In genomic region chrII:7945168-7945567, ce11 we compare ENCODE assay signal across 2 worm cellular contexts.
TF ChIP-seq lines count a peak whose summit lies in the region.

Gene dbt-1 (minus strand): TSS chrII:7945206.

TF ChIP-seq in whole organism, L2 larva, 48 proteins besides CTCF, POLR2A, EP300 and RAD21 (continued from another document):
- no peak for TF ChIP-seq nhr-12 (tag; optimal IDR thresholded peaks at IDR 0.05; lab: Kevin White, UChicago)
- TF ChIP-seq nhr-25 (tag; optimal IDR thresholded peaks at IDR 0.05; lab: Kevin White, UChicago): peak; percentile 81
- TF ChIP-seq unc-39 (tag; optimal IDR thresholded peaks at IDR 0.05; lab: Kevin White, UChicago): no peak
- TF ChIP-seq nhr-237 (tag; optimal IDR thresholded peaks at IDR 0.05; lab: Kevin White, UChicago): peak; percentile 73
- peak; percentile 86 for TF ChIP-seq C34F6.9 (tag; optimal IDR thresholded peaks at IDR 0.05; lab: Kevin White, UChicago)
- peak; percentile 3 to 35 for TF ChIP-seq mdl-1 (tag; optimal IDR thresholded peaks at IDR 0.05; lab: Kevin White, UChicago)
- TF ChIP-seq elt-3 (tag; optimal IDR thresholded peaks at IDR 0.05; lab: Kevin White, UChicago): no peak
- TF ChIP-seq lsy-2 (tag; optimal IDR thresholded peaks at IDR 0.05; lab: Kevin White, UChicago): peak; percentile 87 to 94
- no peak for TF ChIP-seq lin-39 (tag; optimal IDR thresholded peaks at IDR 0.05; lab: Kevin White, UChicago)
- TF ChIP-seq lin-11 (tag; optimal IDR thresholded peaks at IDR 0.05; lab: Kevin White, UChicago): peak; percentile 76
- peak; percentile 21 for TF ChIP-seq snpc-4 (tag; optimal IDR thresholded peaks at IDR 0.05; lab: Kevin White, UChicago)
- peak; percentile 64 for TF ChIP-seq ztf-4 (tag; optimal IDR thresholded peaks at IDR 0.05; lab: Kevin White, UChicago)
- peak; percentile 84 for TF ChIP-seq nhr-129 (tag; optimal IDR thresholded peaks at IDR 0.05; lab: Kevin White, UChicago)
- peak; percentile 84 for TF ChIP-seq unc-55 (GFP tag; optimal IDR thresholded peaks at IDR 0.05; lab: Kevin White, UChicago)
- TF ChIP-seq F13H6.1 (tag; optimal IDR thresholded peaks at IDR 0.05; lab: Kevin White, UChicago): peak; percentile 76
- TF ChIP-seq zag-1 (tag; optimal IDR thresholded peaks at IDR 0.05; lab: Kevin White, UChicago): no peak
- TF ChIP-seq alr-1 (tag; optimal IDR thresholded peaks at IDR 0.05; lab: Kevin White, UChicago): no peak
- no peak for TF ChIP-seq skn-1 (tag; optimal IDR thresholded peaks at IDR 0.05; lab: Kevin White, UChicago)
- TF ChIP-seq elt-1 (tag; optimal IDR thresholded peaks at IDR 0.05; lab: Kevin White, UChicago): no peak
- peak; percentile 12 for TF ChIP-seq ceh-82 (tag; optimal IDR thresholded peaks at IDR 0.05; lab: Kevin White, UChicago)
- TF ChIP-seq gmeb-1 (tag; optimal IDR thresholded peaks at IDR 0.05; lab: Kevin White, UChicago): peak; percentile 99
TF ChIP-seq in whole organism, L2 larva: peak in this region for 27.

TF ChIP-seq in whole organism, L4 larva, 104 proteins besides CTCF, POLR2A, EP300 and RAD21 (continued from another document):
- TF ChIP-seq mdl-1 (tag; optimal IDR thresholded peaks at IDR 0.05; lab: Kevin White, UChicago) (peak in 1 of 2 experiments; percentile 50), Y105C5A.15 (GFP tag; IDR thresholded peaks at IDR 0.05; lab: Robert Waterston, UW) (no peak), madf-9 (GFP tag; conservative IDR thresholded peaks at IDR 0.05; lab: Robert Waterston, UW) (no peak), hmg-1.1 (GFP tag; IDR thresholded peaks at IDR 0.05; lab: Robert Waterston, UW) (peak; percentile 73), aha-1 (tag; lab: Kevin White, UChicago) (peak; percentile 89), zfp-2 (tag; optimal IDR thresholded peaks at IDR 0.05; lab: Kevin White, UChicago) (no peak), nhr-28 (tag; optimal IDR thresholded peaks at IDR 0.05; lab: Kevin White, UChicago) (peak; percentile 35), daf-16 (GFP tag; optimal IDR thresholded peaks at IDR 0.05; lab: Kevin White, UChicago) (peak in 1 of 2 experiments; percentile 13), daf-16 (tag; optimal IDR thresholded peaks at IDR 0.05; lab: Kevin White, UChicago) (peak; percentile 36), F10B5.3 (tag; optimal IDR thresholded peaks at IDR 0.05; lab: Kevin White, UChicago) (peak; percentile 76), ces-1 (GFP tag; optimal IDR thresholded peaks at IDR 0.05; lab: Kevin White, UChicago) (no peak), zag-1 (tag; optimal IDR thresholded peaks at IDR 0.05; lab: Kevin White, UChicago) (no peak), aly-2 (tag; optimal IDR thresholded peaks at IDR 0.05; lab: Kevin White, UChicago) (no peak), R02D3.7 (tag; optimal IDR thresholded peaks at IDR 0.05; lab: Kevin White, UChicago) (no peak), lin-29 (GFP tag; IDR thresholded peaks at IDR 0.05; lab: Robert Waterston, UW) (no peak), F44E2.7 (GFP tag; IDR thresholded peaks at IDR 0.05; lab: Robert Waterston, UW) (no peak), snpc-4 (tag; optimal IDR thresholded peaks at IDR 0.05; lab: Kevin White, UChicago) (no peak), T20F7.1 (GFP tag; optimal IDR thresholded peaks at IDR 0.05; lab: Kevin White, UChicago) (peak; percentile 58), hlh-11 (tag; optimal IDR thresholded peaks at IDR 0.05; lab: Kevin White, UChicago) (no peak), nhr-25 (tag; optimal IDR thresholded peaks at IDR 0.05; lab: Kevin White, UChicago; ENCODE audit: borderline replicate concordance, insufficient read depth) (peak; percentile 59), mep-1 (tag; optimal IDR thresholded peaks at IDR 0.05; lab: Kevin White, UChicago) (peak; percentile 76), lin-13 (GFP tag; optimal IDR thresholded peaks at IDR 0.05; lab: Kevin White, UChicago) (peak; percentile 48), lin-1 (GFP tag; IDR thresholded peaks at IDR 0.05; lab: Robert Waterston, UW) (no peak), nhr-237 (tag; optimal IDR thresholded peaks at IDR 0.05; lab: Kevin White, UChicago) (no peak), nhr-48 (tag; optimal IDR thresholded peaks at IDR 0.05; lab: Kevin White, UChicago) (peak; percentile 62), ceh-82 (tag; optimal IDR thresholded peaks at IDR 0.05; lab: Kevin White, UChicago) (no peak), dpl-1 (GFP tag; optimal IDR thresholded peaks at IDR 0.05; lab: Kevin White, UChicago) (peak; percentile 98), nhr-6 (tag; optimal IDR thresholded peaks at IDR 0.05; lab: Kevin White, UChicago) (peak; percentile 52), unc-39 (tag; optimal IDR thresholded peaks at IDR 0.05; lab: Kevin White, UChicago) (no peak), spr-3 (GFP tag; optimal IDR thresholded peaks at IDR 0.05; lab: Kevin White, UChicago) (peak; percentile 28), egl-27 (tag; optimal IDR thresholded peaks at IDR 0.05; lab: Kevin White, UChicago) (no peak), vab-7 (GFP tag; IDR thresholded peaks at IDR 0.05; lab: Robert Waterston, UW) (no peak), fos-1 (tag; optimal IDR thresholded peaks at IDR 0.05; lab: Kevin White, UChicago) (no peak), snpc-1.2 (GFP tag; IDR thresholded peaks at IDR 0.05; lab: Robert Waterston, UW) (no peak), sdz-12 (GFP tag; optimal IDR thresholded peaks at IDR 0.05; lab: Kevin White, UChicago) (no peak), daf-8 (GFP tag; IDR thresholded peaks at IDR 0.05; lab: Robert Waterston, UW) (no peak), Y75B8A.6 (GFP tag; IDR thresholded peaks at IDR 0.05; lab: Robert Waterston, UW) (no peak), ceh-20 (GFP tag; IDR thresholded peaks at IDR 0.05; lab: Robert Waterston, UW) (no peak), dve-1 (tag; optimal IDR thresholded peaks at IDR 0.05; lab: Kevin White, UChicago; ENCODE audit: insufficient read depth) (peak; percentile 77), lin-15B (tag; optimal IDR thresholded peaks at IDR 0.05; lab: Kevin White, UChicago) (no peak), set-16 (GFP tag; IDR thresholded peaks at IDR 0.05; lab: Robert Waterston, UW) (no peak), lin-38 (GFP tag; IDR thresholded peaks at IDR 0.05; lab: Robert Waterston, UW) (peak; percentile 79), ztf-7 (tag; optimal IDR thresholded peaks at IDR 0.05; lab: Kevin White, UChicago) (peak; percentile 49), zip-2 (tag; optimal IDR thresholded peaks at IDR 0.05; lab: Kevin White, UChicago) (peak; percentile 70), mxl-3 (GFP tag; optimal IDR thresholded peaks at IDR 0.05; lab: Kevin White, UChicago) (no peak), daf-12 (tag; optimal IDR thresholded peaks at IDR 0.05; lab: Kevin White, UChicago) (no peak), unc-62 (GFP tag; optimal IDR thresholded peaks at IDR 0.05 in 1 of 2; lab: Kevin White, UChicago) (no peak), unc-62 (tag; optimal IDR thresholded peaks at IDR 0.05; lab: Kevin White, UChicago) (no peak), dmd-8 (GFP tag; IDR thresholded peaks at IDR 0.05; lab: Robert Waterston, UW) (no peak), cey-2 (tag; optimal IDR thresholded peaks at IDR 0.05; lab: Kevin White, UChicago; ENCODE audit: borderline replicate concordance, insufficient read depth) (no peak), nhr-77 (tag; optimal IDR thresholded peaks at IDR 0.05; lab: Kevin White, UChicago) (peak; percentile 18), ctbp-1 (GFP tag; IDR thresholded peaks at IDR 0.05; lab: Robert Waterston, UW) (peak; percentile 22; the same call in 1 of the 2 replicates), nhr-42 (GFP tag; IDR thresholded peaks at IDR 0.05; lab: Robert Waterston, UW) (no peak), lsy-2 (tag; optimal IDR thresholded peaks at IDR 0.05; lab: Kevin White, UChicago) (peak in 1 of 2 experiments; percentile 91), pha-4 (GFP tag; IDR thresholded peaks at IDR 0.05; lab: Robert Waterston, UW) (no peak), pha-4 (tag; optimal IDR thresholded peaks at IDR 0.05; lab: Kevin White, UChicago) (peak; percentile 4), attf-4 (tag; optimal IDR thresholded peaks at IDR 0.05; lab: Kevin White, UChicago) (no peak)
